Worm (Caenorhabditis elegans): ENCODE results near the gene ZK971.1.

DNA sequence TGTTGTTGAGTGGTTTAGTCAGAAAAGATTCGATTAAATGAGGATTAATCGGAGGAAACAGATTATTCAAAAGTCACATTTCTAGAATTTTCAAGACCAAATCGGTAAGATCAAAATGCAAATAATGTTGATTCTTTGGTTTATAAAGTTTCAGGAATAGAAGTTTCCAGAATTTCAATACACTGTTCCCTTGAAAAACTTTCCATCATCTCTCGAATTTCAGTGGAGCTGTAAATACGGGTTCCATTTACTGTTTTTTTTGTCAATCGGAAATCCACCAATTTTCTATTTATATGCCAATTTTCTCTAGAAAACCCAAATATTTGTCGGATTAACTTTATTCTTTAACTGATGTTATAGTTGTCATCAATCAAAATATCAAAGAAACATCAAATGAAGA is 3.7 kb upstream of the ZK971.1 start:
- TF ChIP-seq dsc-1 (tag; optimal IDR thresholded peaks at IDR 0.05) (peak; percentile 56), nhr-12 (tag; optimal IDR thresholded peaks at IDR 0.05) (no peak), unc-62 (GFP tag; optimal IDR thresholded peaks at IDR 0.05) (no peak), snpc-4 (tag; optimal IDR thresholded peaks at IDR 0.05) (no peak), dpl-1 (GFP tag; optimal IDR thresholded peaks at IDR 0.05) (no peak), fkh-10 (GFP tag; optimal IDR thresholded peaks at IDR 0.05) (no peak), jun-1 (tag; optimal IDR thresholded peaks at IDR 0.05) (no peak)
